Fruit fly (Drosophila melanogaster) S2 (cell line): ENCODE data around the gene CG13075.

Source experiments
- CG8478 ChIP-seq: fragments of >200 bp; optimal IDR thresholded peaks from 2 replicates; lab custom pipeline; 2018
- CTCF ChIP-seq, 2 experiments: fragments of >200 bp; optimal IDR thresholded peaks; 2 replicates each; lab custom pipeline; 2018

DNA sequence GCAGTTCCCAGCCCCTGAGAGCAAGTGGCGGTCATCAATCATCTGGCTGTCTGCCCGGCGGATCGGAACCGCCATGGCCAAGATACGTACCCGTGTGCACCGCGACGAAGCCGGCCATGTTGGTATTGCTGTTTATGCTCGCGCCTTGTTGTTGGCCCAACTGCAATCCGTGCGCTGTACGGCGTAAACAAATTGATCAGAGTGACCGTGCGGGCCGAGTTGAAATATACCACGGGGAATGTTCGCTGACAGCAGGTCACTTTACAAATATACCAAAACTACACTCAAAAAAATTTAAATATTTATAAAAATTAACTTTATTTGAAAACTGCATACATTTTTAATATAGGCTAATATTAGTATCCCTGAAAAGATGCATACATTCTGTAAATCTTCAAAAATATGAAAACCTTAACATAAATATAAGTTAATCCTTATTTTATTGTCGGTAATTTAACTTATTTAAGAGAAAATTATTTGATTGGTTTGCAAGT is 3.6 kb downstream of the CG13075 start, which contains the start of gene Tasp1:
- TF ChIP-seq CG8478 (lab: Kevin White, UChicago): no peak
- no peak for TF ChIP-seq CTCF (optimal IDR thresholded peaks at IDR 0.05; lab: Kevin White, UChicago)
